Fruit fly (Drosophila melanogaster): ENCODE measurements around the gene Idh3g.

Gene Idh3g

dm6 chr3R:25638381-25638780 lies 42.3 kb upstream of the Idh3g start:
- TF ChIP-seq Rel (GFP tag; optimal IDR thresholded peaks at IDR 0.05) (no peak), Rel (tag; optimal IDR thresholded peaks at IDR 0.05) (no peak), usp (GFP tag; optimal IDR thresholded peaks at IDR 0.05) (no peak), psq (GFP tag; optimal IDR thresholded peaks at IDR 0.05) (peak; percentile 3), lola (GFP tag; optimal IDR thresholded peaks at IDR 0.05) (no peak), Sp1 (GFP tag; optimal IDR thresholded peaks at IDR 0.05) (no peak), tai (GFP tag; optimal IDR thresholded peaks at IDR 0.05) (no peak)

- TF ChIP-seq rgr (GFP tag; optimal IDR thresholded peaks at IDR 0.05) (peak; percentile 62), woc (GFP tag; optimal IDR thresholded peaks at IDR 0.05) (peak; percentile 54), Sp1 (GFP tag; optimal IDR thresholded peaks at IDR 0.05) (peak; percentile 67), h (GFP tag; optimal IDR thresholded peaks at IDR 0.05) (peak; percentile 78), Dif (GFP tag; optimal IDR thresholded peaks at IDR 0.05; ENCODE audit: partially characterized antibody) (no peak), CrebA (GFP tag; optimal IDR thresholded peaks at IDR 0.05; ENCODE audit: borderline replicate concordance) (peak; percentile 57), pan (optimal IDR thresholded peaks at IDR 0.05) (no peak), ey (GFP tag; optimal IDR thresholded peaks at IDR 0.05) (peak; percentile 65), HLH106 (tag; optimal IDR thresholded peaks at IDR 0.05) (peak; percentile 67), Rel (GFP tag; optimal IDR thresholded peaks at IDR 0.05) (peak; percentile 45), Rel (tag; optimal IDR thresholded peaks at IDR 0.05) (no peak), fru (GFP tag; optimal IDR thresholded peaks at IDR 0.05) (peak; percentile 83), Vsx2 (GFP tag; optimal IDR thresholded peaks at IDR 0.05; ENCODE audit: partially characterized antibody) (no peak), OdsH (GFP tag; optimal IDR thresholded peaks at IDR 0.05) (peak; percentile 57), psq (GFP tag; optimal IDR thresholded peaks at IDR 0.05) (peak; percentile 76), tai (GFP tag; optimal IDR thresholded peaks at IDR 0.05) (peak; percentile 3), dl (GFP tag; optimal IDR thresholded peaks at IDR 0.05; ENCODE audit: insufficient read depth in 1 of 2, partially characterized antibody in 2 of 2) (no peak), br (GFP tag; optimal IDR thresholded peaks at IDR 0.05) (peak; percentile 58), CG9705 (GFP tag; optimal IDR thresholded peaks at IDR 0.05) (peak; percentile 1), Hr78 (GFP tag; optimal IDR thresholded peaks at IDR 0.05) (no peak), brk (GFP tag; optimal IDR thresholded peaks at IDR 0.05) (peak; percentile 59), sage (GFP tag; optimal IDR thresholded peaks at IDR 0.05) (peak; percentile 50), CG32264 (GFP tag; optimal IDR thresholded peaks at IDR 0.05) (peak; percentile 19), Hnf4 (GFP tag; optimal IDR thresholded peaks at IDR 0.05) (peak; percentile 53), Jra (GFP tag; optimal IDR thresholded peaks at IDR 0.05) (peak; percentile 29), foxo (GFP tag; optimal IDR thresholded peaks at IDR 0.05) (peak in 1 of 2 experiments; percentile 78)
Measured at dm6 chr3R:25638961-25639360, 41.7 kb upstream of the Idh3g start.

- TF ChIP-seq lola (GFP tag; optimal IDR thresholded peaks at IDR 0.05) (no peak), Vsx2 (GFP tag; optimal IDR thresholded peaks at IDR 0.05; ENCODE audit: partially characterized antibody) (no peak), Hr83 (GFP tag; optimal IDR thresholded peaks at IDR 0.05; ENCODE audit: poor library complexity, severe bottlenecking) (no peak), fru (GFP tag; optimal IDR thresholded peaks at IDR 0.05) (peak; percentile 97), foxo (GFP tag; optimal IDR thresholded peaks at IDR 0.05) (peak; percentile 55 to 97), N (GFP tag; optimal IDR thresholded peaks at IDR 0.05) (no peak), usp (GFP tag; optimal IDR thresholded peaks at IDR 0.05) (no peak), tai (GFP tag; optimal IDR thresholded peaks at IDR 0.05) (peak; percentile 84), ey (GFP tag; optimal IDR thresholded peaks at IDR 0.05) (peak; percentile 91), psq (GFP tag; optimal IDR thresholded peaks at IDR 0.05) (peak; percentile 91), pan (optimal IDR thresholded peaks at IDR 0.05) (no peak), Sp1 (GFP tag; optimal IDR thresholded peaks at IDR 0.05) (peak; percentile 96), CG32264 (GFP tag; optimal IDR thresholded peaks at IDR 0.05) (peak; percentile 82), Abd-B (GFP tag; optimal IDR thresholded peaks at IDR 0.05) (no peak), Dfd (GFP tag; optimal IDR thresholded peaks at IDR 0.05) (no peak), woc (GFP tag; optimal IDR thresholded peaks at IDR 0.05) (peak; percentile 92), CG9705 (GFP tag; optimal IDR thresholded peaks at IDR 0.05) (peak; percentile 88), CrebA (GFP tag; optimal IDR thresholded peaks at IDR 0.05; ENCODE audit: borderline replicate concordance) (peak; percentile 89), HLH106 (tag; optimal IDR thresholded peaks at IDR 0.05) (peak; percentile 96), Dif (GFP tag; optimal IDR thresholded peaks at IDR 0.05; ENCODE audit: partially characterized antibody) (no peak), Hr78 (GFP tag; optimal IDR thresholded peaks at IDR 0.05) (no peak), Rel (GFP tag; optimal IDR thresholded peaks at IDR 0.05) (peak; percentile 90), Rel (tag; optimal IDR thresholded peaks at IDR 0.05) (peak; percentile 83), dmrt93B (GFP tag; optimal IDR thresholded peaks at IDR 0.05) (peak; percentile 87), rgr (GFP tag; optimal IDR thresholded peaks at IDR 0.05) (peak; percentile 93), brk (GFP tag; optimal IDR thresholded peaks at IDR 0.05) (peak; percentile 93), GATAd (GFP tag; optimal IDR thresholded peaks at IDR 0.05) (no peak), Jra (GFP tag; optimal IDR thresholded peaks at IDR 0.05) (peak; percentile 88), sage (GFP tag; optimal IDR thresholded peaks at IDR 0.05) (peak; percentile 89), Hnf4 (GFP tag; optimal IDR thresholded peaks at IDR 0.05) (peak; percentile 93), jim (GFP tag; optimal IDR thresholded peaks at IDR 0.05) (no peak), Mio (GFP tag; optimal IDR thresholded peaks at IDR 0.05) (peak; percentile 32), dsf (GFP tag; optimal IDR thresholded peaks at IDR 0.05; ENCODE audit: borderline replicate concordance) (peak; percentile 58), OdsH (GFP tag; optimal IDR thresholded peaks at IDR 0.05) (peak; percentile 93), br (GFP tag; optimal IDR thresholded peaks at IDR 0.05) (peak; percentile 95), Myc (optimal IDR thresholded peaks at IDR 0.05) (no peak), h (GFP tag; optimal IDR thresholded peaks at IDR 0.05) (peak; percentile 97)
Measured at dm6 chr3R:25640463-25640862, 40.2 kb upstream of the Idh3g start.
